Worm (Caenorhabditis elegans) whole organism, L3 larva: Measurements from ENCODE around the gene oac-32.

Experiments
- ama-1 ChIP-seq: fragments of 150-350 bp; optimal IDR thresholded peaks from 2 replicates; lab custom pipeline; 2018
- daf-12 ChIP-seq: fragments of 150-350 bp; optimal IDR thresholded peaks from 2 replicates; lab custom pipeline; 2014; ENCODE audit warnings: missing biosample characterization, missing genetic modification reagents, missing genetic modification characterization
- fkh-10 ChIP-seq: sonication (generic microtip); optimal IDR thresholded peaks from 2 replicates; lab custom pipeline; 2017; ENCODE audit warnings: missing biosample characterization, missing genetic modification reagents, missing genetic modification characterization
- nhr-11 ChIP-seq: fragments of 150-350 bp; optimal IDR thresholded peaks from 2 replicates; lab custom pipeline; 2014; ENCODE audit warnings: missing biosample characterization, missing genetic modification characterization
- nhr-237 ChIP-seq: fragments of 150-350 bp; optimal IDR thresholded peaks from 2 replicates; lab custom pipeline; 2014; ENCODE audit warnings: missing biosample characterization, missing genetic modification characterization
- nhr-67 ChIP-seq: fragments of 150-350 bp; optimal IDR thresholded peaks from 2 replicates; lab custom pipeline; 2014; ENCODE audit warnings: missing biosample characterization, missing genetic modification characterization
- unc-62 ChIP-seq: fragments of 150-350 bp; sonication (generic microtip); optimal IDR thresholded peaks from 4 replicates; lab custom pipeline; 2014; ENCODE audit warnings: missing biosample characterization, missing genetic modification reagents, missing genetic modification characterization
- zag-1 ChIP-seq: fragments of 150-350 bp; optimal IDR thresholded peaks from 2 replicates; lab custom pipeline; 2014; ENCODE audit warnings: missing biosample characterization, missing genetic modification characterization
- ztf-11 ChIP-seq: fragments of 150-350 bp; optimal IDR thresholded peaks from 2 replicates; lab custom pipeline; 2014; ENCODE audit warnings: missing biosample characterization, missing genetic modification characterization
- ztf-4 ChIP-seq: fragments of 150-350 bp; optimal IDR thresholded peaks from 2 replicates; lab custom pipeline; 2014; ENCODE audit warnings: missing biosample characterization, missing genetic modification characterization

- TF ChIP-seq unc-62 (GFP tag; lab: Kevin White, UChicago) = no peak
- no peak for TF ChIP-seq ztf-4 (tag; lab: Kevin White, UChicago)
- no peak for TF ChIP-seq zag-1 (tag; lab: Kevin White, UChicago)
- no peak for TF ChIP-seq daf-12 (tag; lab: Kevin White, UChicago)
- no peak for TF ChIP-seq ama-1 (lab: Kevin White, UChicago)
- TF ChIP-seq ztf-11 (tag; lab: Kevin White, UChicago) = no peak
- no peak for TF ChIP-seq nhr-237
- TF ChIP-seq nhr-67 = no peak
- no peak for TF ChIP-seq fkh-10 (GFP tag; lab: Kevin White, UChicago)
- TF ChIP-seq nhr-11 (tag; lab: Kevin White, UChicago) = no peak
Observed at ce11 chrV:1538842-1539241, 6.7 kb downstream of the oac-32 start.
